Fruit fly (Drosophila melanogaster): ENCODE data around the gene CG33645.
A peak's percentile ranks its signal among the peaks of the same experiment; 100 is the strongest.

The CG33645 gene

dm6 chr2L:13548786-13549780 is 16.5 kb downstream of the CG33645 start, which contains the start of gene B4 (continued):
- TF ChIP-seq kni (GFP tag; optimal IDR thresholded peaks at IDR 0.05) (peak; percentile 64), CG2678 (tag; optimal IDR thresholded peaks at IDR 0.05) (peak; percentile 38), ssp (GFP tag; IDR thresholded peaks at IDR 0.05) (0 out of 2 replicates have a peak, but pooled peaks have one; percentile 5), Hr39 (optimal IDR thresholded peaks at IDR 0.05) (no peak), CG17912 (GFP tag; optimal IDR thresholded peaks at IDR 0.05) (peak; percentile 49), fru (optimal IDR thresholded peaks at IDR 0.05) (no peak), nom (GFP tag; optimal IDR thresholded peaks at IDR 0.05) (peak; percentile 90), Vsx1 (GFP tag; optimal IDR thresholded peaks at IDR 0.05) (no peak), chm (GFP tag; IDR thresholded peaks at IDR 0.05) (peak; percentile 77), CG6854 (GFP tag; optimal IDR thresholded peaks at IDR 0.05) (peak; percentile 56), mld (GFP tag; IDR thresholded peaks at IDR 0.05; ENCODE audit: partially characterized antibody) (no peak), seq (GFP tag; IDR thresholded peaks at IDR 0.05) (peak; percentile 51; the same call in 1 of the 2 replicates), CG10267 (tag; optimal IDR thresholded peaks at IDR 0.05) (no peak), corto (GFP tag; optimal IDR thresholded peaks at IDR 0.05) (peak; percentile 21), CG18476 (GFP tag; optimal IDR thresholded peaks at IDR 0.05) (no peak), Dip3 (GFP tag; optimal IDR thresholded peaks at IDR 0.05) (no peak), CG12942 (GFP tag; optimal IDR thresholded peaks at IDR 0.05) (no peak), bab2 (GFP tag; optimal IDR thresholded peaks at IDR 0.05) (no peak), sim (GFP tag; IDR thresholded peaks at IDR 0.05) (no peak)

- TF ChIP-seq zfh2 (GFP tag; optimal IDR thresholded peaks at IDR 0.05) = no peak
- 0 out of 3 replicates have a peak, but pooled peaks have one; percentile 64 for TF ChIP-seq CG2199 (GFP tag; IDR thresholded peaks at IDR 0.05)
- TF ChIP-seq CG9932 (GFP tag; IDR thresholded peaks at IDR 0.05) = no peak
- TF ChIP-seq pho (GFP tag; optimal IDR thresholded peaks at IDR 0.05) = no peak
- TF ChIP-seq CG2678 (tag; optimal IDR thresholded peaks at IDR 0.05) = peak; percentile 48
- TF ChIP-seq CG12236 (GFP tag; optimal IDR thresholded peaks at IDR 0.05) = peak; percentile 6
- TF ChIP-seq ERR (GFP tag; optimal IDR thresholded peaks at IDR 0.05) = peak; percentile 23
- TF ChIP-seq pum (GFP tag; optimal IDR thresholded peaks at IDR 0.05) = no peak
- TF ChIP-seq tin (GFP tag; optimal IDR thresholded peaks at IDR 0.05) = no peak
- TF ChIP-seq CG13624 (GFP tag; optimal IDR thresholded peaks at IDR 0.05) = peak; percentile 49
- peak; percentile 81; the same call in 2 of the 3 replicates for TF ChIP-seq ci (GFP tag; IDR thresholded peaks at IDR 0.05)
- peak; percentile 42 for TF ChIP-seq dmrt99B (tag; optimal IDR thresholded peaks at IDR 0.05)
- TF ChIP-seq Rfx (GFP tag; IDR thresholded peaks at IDR 0.05) = no peak; the same call in 1 of the 2 replicates
- peak; percentile 64; the same call in 2 of the 3 replicates for TF ChIP-seq Dbx (GFP tag; IDR thresholded peaks at IDR 0.05)
- TF ChIP-seq CG10543 (GFP tag; optimal IDR thresholded peaks at IDR 0.05) = peak; percentile 31
- no peak for TF ChIP-seq danr (GFP tag; IDR thresholded peaks at IDR 0.05)
- peak; percentile 43 for TF ChIP-seq CG18262 (tag; optimal IDR thresholded peaks at IDR 0.05)
- TF ChIP-seq CG2889 (GFP tag; IDR thresholded peaks at IDR 0.05) = no peak
- TF ChIP-seq hbn (GFP tag; IDR thresholded peaks at IDR 0.05; ENCODE audit: partially characterized antibody) = no peak; the same call in none of the 2 replicates
- no peak for TF ChIP-seq TFAM (GFP tag; optimal IDR thresholded peaks at IDR 0.05)
- no peak; the same call in 2 of the 3 replicates for TF ChIP-seq CG34422 (GFP tag; IDR thresholded peaks at IDR 0.05)
- TF ChIP-seq gsb (GFP tag; IDR thresholded peaks at IDR 0.05) = no peak
- TF ChIP-seq jumu (GFP tag; optimal IDR thresholded peaks at IDR 0.05) = no peak
- TF ChIP-seq Adf1 (GFP tag; IDR thresholded peaks at IDR 0.05) = peak; percentile 27; the same call in 1 of the 2 replicates
- TF ChIP-seq Rx (GFP tag; IDR thresholded peaks at IDR 0.05) = no peak
- TF ChIP-seq onecut (GFP tag; IDR thresholded peaks at IDR 0.05) = peak; percentile 38; the same call in 1 of the 2 replicates
- peak; percentile 59 for TF ChIP-seq pzg (GFP tag; optimal IDR thresholded peaks at IDR 0.05)
- TF ChIP-seq Hr3 (GFP tag; optimal IDR thresholded peaks at IDR 0.05) = no peak
- TF ChIP-seq salm (tag; optimal IDR thresholded peaks at IDR 0.05) = no peak
- no peak for TF ChIP-seq CG15696 (tag; optimal IDR thresholded peaks at IDR 0.05)
- peak; percentile 20 for TF ChIP-seq repo (GFP tag; optimal IDR thresholded peaks at IDR 0.05)
Measured at dm6 chr2L:13549973-13550458, 17.4 kb downstream of the CG33645 start, which contains the start of gene kuz. Gene kuz, plus strand, starts transcription at chr2L:13550139.
